Worm (Caenorhabditis elegans) whole organism, L3 larva: ENCODE results near the gene eri-9.

Experiments
- ZK546.5 ChIP-seq: sonication (generic microtip); optimal IDR thresholded peaks from 2 replicates; lab custom pipeline; 2017; ENCODE audit warnings: missing biosample characterization, missing genetic modification characterization
- aly-2 ChIP-seq: fragments of 150-350 bp; optimal IDR thresholded peaks from 2 replicates; lab custom pipeline; 2014; ENCODE audit warnings: missing biosample characterization, missing genetic modification characterization
- ama-1 ChIP-seq: fragments of 150-350 bp; optimal IDR thresholded peaks from 2 replicates; lab custom pipeline; 2018
- ceh-16 ChIP-seq: sonication (generic microtip); optimal IDR thresholded peaks from 2 replicates; lab custom pipeline; 2017; ENCODE audit warnings: missing biosample characterization, missing genetic modification characterization
- ceh-28 ChIP-seq: fragments of 150-350 bp; optimal IDR thresholded peaks from 2 replicates; lab custom pipeline; 2014; ENCODE audit warnings: missing biosample characterization, missing genetic modification reagents, missing genetic modification characterization
- ceh-82 ChIP-seq: fragments of 150-350 bp; optimal IDR thresholded peaks from 2 replicates; lab custom pipeline; 2014; ENCODE audit warnings: missing biosample characterization, missing genetic modification characterization
- ceh-9 ChIP-seq: sonication (generic microtip); optimal IDR thresholded peaks from 2 replicates; lab custom pipeline; 2018; ENCODE audit warnings: missing biosample characterization, missing genetic modification characterization
- daf-12 ChIP-seq: fragments of 150-350 bp; optimal IDR thresholded peaks from 2 replicates; lab custom pipeline; 2014; ENCODE audit warnings: missing biosample characterization, missing genetic modification reagents, missing genetic modification characterization
- egl-27 ChIP-seq: sonication (generic microtip); optimal IDR thresholded peaks from 4 replicates; lab custom pipeline; 2017; ENCODE audit warnings: missing biosample characterization, missing genetic modification reagents, missing genetic modification characterization
- egl-5 ChIP-seq: fragments of 150-350 bp; optimal IDR thresholded peaks from 2 replicates; lab custom pipeline; 2017; ENCODE audit warnings: missing biosample characterization, missing genetic modification reagents, missing genetic modification characterization, inconsistent platforms
- elt-1 ChIP-seq: fragments of 150-350 bp; optimal IDR thresholded peaks from 2 replicates; lab custom pipeline; 2014; ENCODE audit warnings: missing biosample characterization, missing genetic modification characterization
- elt-2 ChIP-seq: sonication (generic microtip); optimal IDR thresholded peaks from 2 replicates; lab custom pipeline; 2016; ENCODE audit warnings: missing genetic modification reagents, mild to moderate bottlenecking, missing genetic modification characterization, missing compliant biosample characterization
- elt-3 ChIP-seq, 3 experiments: fragments of 150-350 bp in 1 of 3; sonication (generic microtip) in 2 of 3; optimal IDR thresholded peaks; 2 replicates in 2 of 3; 4 replicates in 1 of 3; lab custom pipeline; 2014 to 2017; ENCODE audit warnings: missing biosample characterization in 3 of 3, missing genetic modification characterization in 3 of 3
- eor-1 ChIP-seq, 2 experiments: fragments of 150-350 bp; optimal IDR thresholded peaks; 2 replicates each; lab custom pipeline; 2014 to 2018; ENCODE audit warnings: missing biosample characterization in 2 of 2, missing genetic modification characterization in 2 of 2
- fkh-10 ChIP-seq: sonication (generic microtip); optimal IDR thresholded peaks from 2 replicates; lab custom pipeline; 2017; ENCODE audit warnings: missing biosample characterization, missing genetic modification reagents, missing genetic modification characterization
- fkh-2 ChIP-seq: fragments of 150-350 bp; optimal IDR thresholded peaks from 2 replicates; lab custom pipeline; 2014; ENCODE audit warnings: missing biosample characterization, missing genetic modification reagents, missing genetic modification characterization
- hmg-11 ChIP-seq: sonication (generic microtip); optimal IDR thresholded peaks from 2 replicates; lab custom pipeline; 2016; ENCODE audit warnings: missing genetic modification characterization, missing compliant biosample characterization
- lin-15B ChIP-seq: fragments of 150-350 bp; optimal IDR thresholded peaks from 2 replicates; lab custom pipeline; 2014; ENCODE audit warnings: missing biosample characterization, missing genetic modification characterization
- lin-39 ChIP-seq: fragments of 150-350 bp; optimal IDR thresholded peaks from 2 replicates; lab custom pipeline; 2018; ENCODE audit warnings: missing biosample characterization, missing genetic modification reagents, missing genetic modification characterization
- lsy-12 ChIP-seq: sonication (generic microtip); optimal IDR thresholded peaks from 2 replicates; lab custom pipeline; 2016; ENCODE audit warnings: mild to moderate bottlenecking, missing genetic modification characterization, missing compliant biosample characterization
- mdl-1 ChIP-seq: fragments of 150-350 bp; optimal IDR thresholded peaks from 2 replicates; lab custom pipeline; 2014; ENCODE audit warnings: missing biosample characterization, missing genetic modification characterization
- mml-1 ChIP-seq: fragments of 150-350 bp; sonication (generic microtip); optimal IDR thresholded peaks from 3 replicates; lab custom pipeline; 2014; ENCODE audit warnings: missing biosample characterization, missing genetic modification characterization
- nfya-1 ChIP-seq: sonication (generic microtip); optimal IDR thresholded peaks from 2 replicates; lab custom pipeline; 2017; ENCODE audit warnings: missing genetic modification characterization, mild to moderate bottlenecking, missing compliant biosample characterization, antibody characterized with exemption, moderate library complexity; ENCODE audit not compliant: insufficient read depth
- nhr-12 ChIP-seq: fragments of 150-350 bp; optimal IDR thresholded peaks from 2 replicates; lab custom pipeline; 2014; ENCODE audit warnings: missing biosample characterization, missing genetic modification characterization
- nhr-23 ChIP-seq: fragments of 150-350 bp; optimal IDR thresholded peaks from 2 replicates; lab custom pipeline; 2014; ENCODE audit warnings: missing biosample characterization, missing genetic modification reagents, missing genetic modification characterization
- nhr-237 ChIP-seq: fragments of 150-350 bp; optimal IDR thresholded peaks from 2 replicates; lab custom pipeline; 2014; ENCODE audit warnings: missing biosample characterization, missing genetic modification characterization
- nhr-25 ChIP-seq: sonication (generic microtip); optimal IDR thresholded peaks from 2 replicates; lab custom pipeline; 2017; ENCODE audit warnings: missing biosample characterization, missing genetic modification characterization
- nhr-28 ChIP-seq: fragments of 150-350 bp; optimal IDR thresholded peaks from 2 replicates; lab custom pipeline; 2014; ENCODE audit warnings: missing biosample characterization, missing genetic modification characterization
- nhr-43 ChIP-seq: sonication (generic microtip); optimal IDR thresholded peaks from 2 replicates; lab custom pipeline; 2016; ENCODE audit warnings: mild to moderate bottlenecking, missing genetic modification characterization, missing compliant biosample characterization; ENCODE audit not compliant: poor library complexity, severe bottlenecking
- nhr-67 ChIP-seq: fragments of 150-350 bp; optimal IDR thresholded peaks from 2 replicates; lab custom pipeline; 2014; ENCODE audit warnings: missing biosample characterization, missing genetic modification characterization
- nhr-76 ChIP-seq: fragments of 150-350 bp; sonication (generic microtip); optimal IDR thresholded peaks from 5 replicates; lab custom pipeline; 2014; ENCODE audit warnings: missing biosample characterization, missing genetic modification characterization
- nhr-77 ChIP-seq: fragments of 150-350 bp; optimal IDR thresholded peaks from 2 replicates; lab custom pipeline; 2014; ENCODE audit warnings: missing biosample characterization, missing genetic modification characterization
- pha-4 ChIP-seq: fragments of 150-350 bp; optimal IDR thresholded peaks from 2 replicates; lab custom pipeline; 2014; ENCODE audit warnings: missing biosample characterization, missing genetic modification reagents, missing genetic modification characterization
- pqm-1 ChIP-seq: fragments of 150-350 bp; optimal IDR thresholded peaks from 2 replicates; lab custom pipeline; 2017; ENCODE audit warnings: missing biosample characterization, missing genetic modification characterization, inconsistent platforms
- sea-2 ChIP-seq: fragments of 150-350 bp; sonication (generic microtip); optimal IDR thresholded peaks from 4 replicates; lab custom pipeline; 2014; ENCODE audit warnings: missing biosample characterization, missing genetic modification reagents, missing genetic modification characterization
- snpc-4 ChIP-seq: fragments of 150-350 bp; optimal IDR thresholded peaks from 2 replicates; lab custom pipeline; 2014; ENCODE audit warnings: missing biosample characterization, missing genetic modification characterization
- tbx-2 ChIP-seq: sonication (generic microtip); optimal IDR thresholded peaks from 2 replicates; lab custom pipeline; 2016; ENCODE audit warnings: mild to moderate bottlenecking, missing genetic modification characterization, missing compliant biosample characterization
- unc-39 ChIP-seq: sonication (generic microtip); optimal IDR thresholded peaks from 4 replicates; lab custom pipeline; 2017; ENCODE audit warnings: missing biosample characterization, missing genetic modification characterization
- zag-1 ChIP-seq: fragments of 150-350 bp; optimal IDR thresholded peaks from 2 replicates; lab custom pipeline; 2014; ENCODE audit warnings: missing biosample characterization, missing genetic modification characterization
- ztf-11 ChIP-seq: fragments of 150-350 bp; optimal IDR thresholded peaks from 2 replicates; lab custom pipeline; 2014; ENCODE audit warnings: missing biosample characterization, missing genetic modification characterization
- ztf-4 ChIP-seq: fragments of 150-350 bp; optimal IDR thresholded peaks from 2 replicates; lab custom pipeline; 2014; ENCODE audit warnings: missing biosample characterization, missing genetic modification characterization

eri-9 gene

ce11 chrIII:4890997-4891396, 41.3 kb upstream of the eri-9 start, which contains the start of gene F26F4.5:
Gene F26F4.5 (minus strand): TSS chrIII:4891252.
- TF ChIP-seq pha-4 (peak; percentile 29), aly-2 (tag; lab: Kevin White, UChicago) (no peak)
- TF ChIP-seq, all 47 proteins: peak for 1

- TF ChIP-seq pha-4 (no peak), egl-27 (tag; lab: Kevin White, UChicago) (no peak), snpc-4 (tag; lab: Kevin White, UChicago) (no peak), ZK546.5 (tag; lab: Kevin White, UChicago) (no peak), nhr-25 (tag; lab: Kevin White, UChicago) (no peak), nhr-67 (no peak), elt-1 (tag; lab: Kevin White, UChicago) (no peak), fkh-2 (tag; lab: Kevin White, UChicago) (no peak)
Measured at ce11 chrIII:4893540-4893939, 38.7 kb upstream of the eri-9 start, which contains the start of gene F26F4.6. Gene F26F4.6 (minus strand): TSS chrIII:4893640.

ce11 chrIII:4895313-4895712, 36.9 kb upstream of the eri-9 start:
- no peak for TF ChIP-seq nhr-28 (tag; lab: Kevin White, UChicago)
- TF ChIP-seq nhr-12 (tag; lab: Kevin White, UChicago), result no peak
- no peak for TF ChIP-seq elt-3 (tag; optimal IDR thresholded peaks at IDR 0.05; lab: Kevin White, UChicago)
- no peak for TF ChIP-seq pha-4
- no peak for TF ChIP-seq daf-12 (tag; lab: Kevin White, UChicago)
- no peak for TF ChIP-seq eor-1 (tag; optimal IDR thresholded peaks at IDR 0.05; lab: Kevin White, UChicago)
- no peak for TF ChIP-seq ceh-16 (tag; lab: Kevin White, UChicago)
- TF ChIP-seq nhr-237 (tag; lab: Kevin White, UChicago), result no peak
- TF ChIP-seq elt-1 (tag; lab: Kevin White, UChicago), result no peak
- TF ChIP-seq ztf-11 (tag; lab: Kevin White, UChicago), result no peak
- no peak for TF ChIP-seq aly-2 (tag; lab: Kevin White, UChicago)
- no peak for TF ChIP-seq lsy-12 (tag; lab: Kevin White, UChicago)
- no peak for TF ChIP-seq egl-27 (tag; lab: Kevin White, UChicago)
- no peak for TF ChIP-seq pqm-1 (tag; lab: Kevin White, UChicago)

ce11 chrIII:4899035-4899578, 33.1 kb upstream of the eri-9 start, which contains the start of gene nhl-2:
Gene nhl-2 (minus strand): TSS chrIII:4899085.
- TF ChIP-seq zag-1 (no peak), lin-15B (tag; lab: Kevin White, UChicago) (no peak), mml-1 (no peak), nhr-28 (tag; lab: Kevin White, UChicago) (no peak), egl-27 (tag; lab: Kevin White, UChicago) (no peak), daf-12 (tag; lab: Kevin White, UChicago) (no peak)

- TF ChIP-seq nfya-1 (tag; lab: Kevin White, UChicago) (peak; percentile 99), ztf-11 (tag; lab: Kevin White, UChicago) (peak; percentile 4), aly-2 (tag; lab: Kevin White, UChicago) (no peak), sea-2 (peak; percentile 87), lsy-12 (tag; lab: Kevin White, UChicago) (peak; percentile 98), nhr-43 (tag; lab: Kevin White, UChicago) (peak; percentile 98), egl-5 (tag; lab: Kevin White, UChicago) (peak; percentile 94), tbx-2 (tag; lab: Kevin White, UChicago) (peak; percentile 97), ztf-4 (peak; percentile 88), ZK546.5 (tag; lab: Kevin White, UChicago) (peak; percentile 58), nhr-28 (tag; lab: Kevin White, UChicago) (no peak), snpc-4 (tag; lab: Kevin White, UChicago) (peak; percentile 92), nhr-237 (tag; lab: Kevin White, UChicago) (no peak), elt-3 (tag; optimal IDR thresholded peaks at IDR 0.05; lab: Kevin White, UChicago) (peak in 2 of 3 experiments; percentile 25 to 95), ceh-16 (tag; lab: Kevin White, UChicago) (peak; percentile 76), hmg-11 (peak; percentile 97), nhr-23 (peak; percentile 100), nhr-76 (tag; lab: Kevin White, UChicago) (peak; percentile 75), fkh-10 (GFP tag; lab: Kevin White, UChicago) (peak; percentile 99), elt-1 (tag; lab: Kevin White, UChicago) (peak; percentile 85), nhr-12 (tag; lab: Kevin White, UChicago) (no peak), fkh-2 (tag; lab: Kevin White, UChicago) (no peak), pqm-1 (tag; lab: Kevin White, UChicago) (peak; percentile 96), nhr-25 (tag; lab: Kevin White, UChicago) (peak; percentile 100), ama-1 (peak; percentile 82), ceh-82 (tag; lab: Kevin White, UChicago) (peak; percentile 93), nhr-77 (tag; lab: Kevin White, UChicago) (peak; percentile 93), ceh-28 (peak; percentile 95), elt-2 (tag; lab: Kevin White, UChicago) (peak; percentile 97), mdl-1 (tag; lab: Kevin White, UChicago) (peak; percentile 97), lin-39 (tag; lab: Kevin White, UChicago) (peak; percentile 99), lin-15B (tag; lab: Kevin White, UChicago) (peak; percentile 96), unc-39 (tag; lab: Kevin White, UChicago) (peak; percentile 33), daf-12 (tag; lab: Kevin White, UChicago) (peak; percentile 90), ceh-9 (tag; lab: Kevin White, UChicago) (no peak)
Measured at ce11 chrIII:4899728-4900127, 32.5 kb upstream of the eri-9 start.
